Worm (Caenorhabditis elegans): ENCODE data around the gene R13D11.10.

DNA sequence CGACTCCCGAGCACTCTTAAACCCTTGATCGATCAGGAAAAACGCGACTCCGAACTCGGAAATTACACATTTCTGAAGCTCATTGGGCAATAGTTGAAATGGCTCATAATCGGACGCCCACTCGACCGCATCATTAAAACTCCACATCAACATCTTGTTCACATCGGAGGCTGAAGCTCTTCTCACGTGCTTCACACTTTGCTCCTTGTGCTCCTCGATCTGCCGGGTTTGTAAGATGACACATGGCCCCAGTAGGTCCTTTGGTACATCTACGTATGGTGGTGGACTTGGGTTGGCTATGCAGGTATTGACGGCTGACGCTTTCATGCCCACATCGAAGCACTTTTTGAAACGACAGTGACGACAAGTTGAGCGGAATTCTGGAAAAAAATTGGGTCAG, 9.5 kb downstream of the R13D11.10 start:
- TF ChIP-seq ama-1 (optimal IDR thresholded peaks at IDR 0.05): no peak
- no peak for TF ChIP-seq nhr-237 (tag; optimal IDR thresholded peaks at IDR 0.05)
- TF ChIP-seq fos-1 (tag; optimal IDR thresholded peaks at IDR 0.05): no peak
- no peak for TF ChIP-seq sma-3 (GFP tag; optimal IDR thresholded peaks at IDR 0.05)
- TF ChIP-seq lin-13 (GFP tag; optimal IDR thresholded peaks at IDR 0.05): no peak
- no peak for TF ChIP-seq lin-11 (tag; optimal IDR thresholded peaks at IDR 0.05)

All from whole organism, L2 larva.